Fruit fly (Drosophila melanogaster) whole organism, embryonic: Measurements from ENCODE around the gene FoxL1.

ENCODE experiments used
- ATbp ChIP-seq: fragments of 200-800 bp; sonication (Bioruptor generic); optimal IDR thresholded peaks from 2 replicates; lab custom pipeline; 2017; ENCODE audit warnings: missing biosample characterization, mild to moderate bottlenecking, missing genetic modification characterization, missing genetic modification reagents
- Antp ChIP-seq: fragments of 200-800 bp; sonication (Bioruptor generic); optimal IDR thresholded peaks from 3 replicates; lab custom pipeline; 2016; ENCODE audit warnings: missing biosample characterization, missing genetic modification characterization
- CG10147 ChIP-seq: fragments of 200-800 bp; sonication (Bioruptor generic); optimal IDR thresholded peaks from 2 replicates; lab custom pipeline; 2019; ENCODE audit warnings: missing biosample characterization, mild to moderate bottlenecking, missing genetic modification characterization, moderate library complexity
- CG12104 ChIP-seq: fragments of 200-800 bp; sonication (Bioruptor generic); optimal IDR thresholded peaks from 3 replicates; lab custom pipeline; 2016; ENCODE audit warnings: missing biosample characterization, missing genetic modification characterization
- CG12769 ChIP-seq: fragments of 200-800 bp; sonication (Bioruptor generic); optimal IDR thresholded peaks from 2 replicates; lab custom pipeline; 2019; ENCODE audit warnings: missing biosample characterization, mild to moderate bottlenecking, missing genetic modification characterization, moderate library complexity
- CG14860 ChIP-seq: fragments of 200-800 bp; sonication (Bioruptor generic); IDR thresholded peaks from 3 replicates; pipeline ENCODE4 v1.3.6; 2022; ENCODE audit warnings: missing biosample characterization, missing genetic modification characterization; ENCODE audit not compliant: partially characterized antibody
- CG14965 ChIP-seq: fragments of 200-800 bp; sonication (Bioruptor generic); optimal IDR thresholded peaks from 2 replicates; lab custom pipeline; 2016; ENCODE audit warnings: missing biosample characterization, missing genetic modification characterization, borderline replicate concordance
- CG17385 ChIP-seq: fragments of 200-800 bp; sonication (Bioruptor generic); optimal IDR thresholded peaks from 3 replicates; lab custom pipeline; 2018; ENCODE audit warnings: missing biosample characterization, mild to moderate bottlenecking, missing genetic modification characterization
- CG1792 ChIP-seq: fragments of 200-800 bp; sonication (Bioruptor generic); optimal IDR thresholded peaks from 2 replicates; lab custom pipeline; 2016; ENCODE audit warnings: missing biosample characterization, missing genetic modification characterization
- CG18476 ChIP-seq: fragments of 200-800 bp; sonication (Bioruptor generic); optimal IDR thresholded peaks from 2 replicates; lab custom pipeline; 2016; ENCODE audit warnings: missing biosample characterization, mild to moderate bottlenecking, missing genetic modification characterization
- CG3065 ChIP-seq: fragments of 200-800 bp; sonication (Bioruptor generic); optimal IDR thresholded peaks from 2 replicates; lab custom pipeline; 2016; ENCODE audit warnings: missing biosample characterization, missing genetic modification characterization
- CG3281 ChIP-seq: fragments of 200-800 bp; sonication (Bioruptor generic); optimal IDR thresholded peaks from 3 replicates; lab custom pipeline; 2017; ENCODE audit warnings: missing biosample characterization, mild to moderate bottlenecking, missing genetic modification characterization
- CG4282 ChIP-seq: fragments of 200-800 bp; sonication (Bioruptor generic); optimal IDR thresholded peaks from 2 replicates; lab custom pipeline; 2016; ENCODE audit warnings: missing biosample characterization, missing genetic modification characterization
- CG4328 ChIP-seq: fragments of 200-800 bp; sonication (Bioruptor generic); optimal IDR thresholded peaks from 3 replicates; lab custom pipeline; 2017; ENCODE audit warnings: missing biosample characterization, missing genetic modification reagents, missing genetic modification characterization
- CG4360 ChIP-seq: fragments of 200-800 bp; sonication (Bioruptor generic); IDR thresholded peaks from 2 replicates; pipeline ENCODE4 v1.3.6; 2022; ENCODE audit warnings: missing biosample characterization, missing genetic modification characterization
- CG4424 ChIP-seq: fragments of 200-800 bp; sonication (Bioruptor generic); optimal IDR thresholded peaks from 3 replicates; lab custom pipeline; 2016; ENCODE audit warnings: missing biosample characterization, missing genetic modification characterization
- CG6765 ChIP-seq: fragments of 200-800 bp; sonication (Bioruptor generic); optimal IDR thresholded peaks from 3 replicates; lab custom pipeline; 2017; ENCODE audit warnings: missing biosample characterization, mild to moderate bottlenecking, missing genetic modification characterization
- CG7963 ChIP-seq: fragments of 200-800 bp; sonication (Bioruptor generic); IDR thresholded peaks from 3 replicates; pipeline ENCODE4 v1.3.6; 2022; ENCODE audit warnings: missing biosample characterization, missing genetic modification characterization; ENCODE audit not compliant: partially characterized antibody
- CG9876 ChIP-seq: fragments of 200-800 bp; sonication (Bioruptor generic); optimal IDR thresholded peaks from 2 replicates; lab custom pipeline; 2016; ENCODE audit warnings: missing biosample characterization, missing genetic modification characterization
- CrebB ChIP-seq: fragments of 200-800 bp; sonication (Bioruptor generic); optimal IDR thresholded peaks from 3 replicates; lab custom pipeline; 2018; ENCODE audit warnings: missing biosample characterization, mild to moderate bottlenecking, missing genetic modification characterization
- HHEX ChIP-seq: fragments of 200-800 bp; sonication (Bioruptor generic); optimal IDR thresholded peaks from 3 replicates; lab custom pipeline; 2017; ENCODE audit warnings: missing biosample characterization, mild to moderate bottlenecking, missing genetic modification characterization, missing genetic modification reagents
- Hsf ChIP-seq: fragments of 200-800 bp; sonication (Bioruptor generic); optimal IDR thresholded peaks from 3 replicates; lab custom pipeline; 2016; ENCODE audit warnings: missing biosample characterization, missing genetic modification characterization
- Lpt ChIP-seq: fragments of >200 bp; optimal IDR thresholded peaks from 2 replicates; lab custom pipeline; 2018; ENCODE audit warnings: missing biosample characterization, missing genetic modification characterization
- Ptx1 ChIP-seq: fragments of 200-800 bp; sonication (Bioruptor generic); IDR thresholded peaks from 2 replicates; pipeline ENCODE4 v1.3.6; 2022; ENCODE audit warnings: missing biosample characterization, missing genetic modification characterization
- Six4 ChIP-seq: fragments of 200-800 bp; sonication (Bioruptor generic); optimal IDR thresholded peaks from 2 replicates; lab custom pipeline; 2016; ENCODE audit warnings: missing biosample characterization, missing genetic modification characterization
- Stat92E ChIP-seq, 3 experiments: fragments of >200 bp in 2 of 3; fragments of 200-800 bp in 1 of 3; sonication (Bioruptor generic) in 1 of 3; optimal IDR thresholded peaks; 2 replicates each; lab custom pipeline; 2017 to 2019; ENCODE audit warnings: missing biosample characterization in 3 of 3, missing genetic modification characterization in 3 of 3, mild to moderate bottlenecking in 1 of 3, moderate library complexity in 1 of 3
- Vsx1 ChIP-seq: fragments of 200-800 bp; sonication (Bioruptor generic); optimal IDR thresholded peaks from 2 replicates; lab custom pipeline; 2017; ENCODE audit warnings: missing biosample characterization, mild to moderate bottlenecking, missing genetic modification characterization, missing genetic modification reagents
- ato ChIP-seq: fragments of 200-800 bp; sonication (Bioruptor generic); IDR thresholded peaks from 2 replicates; pipeline ENCODE4 v1.3.6; 2022; ENCODE audit warnings: missing biosample characterization, missing genetic modification characterization; ENCODE audit not compliant: partially characterized antibody
- btn ChIP-seq: fragments of 200-800 bp; sonication (Bioruptor generic); optimal IDR thresholded peaks from 2 replicates; lab custom pipeline; 2016; ENCODE audit warnings: missing biosample characterization, missing genetic modification characterization
- chm ChIP-seq: fragments of 200-800 bp; sonication (Bioruptor generic); IDR thresholded peaks from 2 replicates; pipeline ENCODE4 v1.3.6; 2022; ENCODE audit warnings: missing biosample characterization, missing genetic modification characterization
- ci ChIP-seq: fragments of 200-800 bp; sonication (Bioruptor generic); IDR thresholded peaks from 3 replicates; pipeline ENCODE4 v1.3.6; 2022; ENCODE audit warnings: missing biosample characterization, missing genetic modification characterization
- crc ChIP-seq: fragments of 200-800 bp; sonication (Bioruptor generic); optimal IDR thresholded peaks from 2 replicates; lab custom pipeline; 2016; ENCODE audit warnings: missing biosample characterization, missing genetic modification characterization
- da ChIP-seq: fragments of 200-800 bp; sonication (Bioruptor generic); optimal IDR thresholded peaks from 2 replicates; lab custom pipeline; 2016; ENCODE audit warnings: missing biosample characterization, missing genetic modification characterization
- dmrt11E ChIP-seq: fragments of 200-800 bp; sonication (Bioruptor generic); optimal IDR thresholded peaks from 3 replicates; lab custom pipeline; 2018; ENCODE audit warnings: missing biosample characterization, mild to moderate bottlenecking, missing genetic modification characterization, moderate library complexity
- dmrt99B ChIP-seq: fragments of 200-800 bp; sonication (Bioruptor generic); optimal IDR thresholded peaks from 2 replicates; lab custom pipeline; 2018; ENCODE audit warnings: missing biosample characterization, mild to moderate bottlenecking, missing genetic modification characterization, moderate library complexity
- gcm2 ChIP-seq: fragments of 200-800 bp; sonication (Bioruptor generic); optimal IDR thresholded peaks from 2 replicates; lab custom pipeline; 2016; ENCODE audit warnings: missing biosample characterization, missing genetic modification characterization
- hb ChIP-seq: fragments of 200-800 bp; sonication (Bioruptor generic); IDR thresholded peaks from 3 replicates; pipeline ENCODE4 v1.3.6; 2022; ENCODE audit warnings: missing biosample characterization, missing genetic modification characterization; ENCODE audit not compliant: partially characterized antibody
- ind ChIP-seq: fragments of 200-800 bp; sonication (Bioruptor generic); optimal IDR thresholded peaks from 3 replicates; lab custom pipeline; 2016; ENCODE audit warnings: missing biosample characterization, missing genetic modification characterization
- lbe ChIP-seq: fragments of 200-800 bp; sonication (Bioruptor generic); optimal IDR thresholded peaks from 2 replicates; lab custom pipeline; 2016; ENCODE audit warnings: missing biosample characterization, mild to moderate bottlenecking, missing genetic modification characterization
- nom ChIP-seq: fragments of 200-800 bp; sonication (Bioruptor generic); optimal IDR thresholded peaks from 2 replicates; lab custom pipeline; 2017; ENCODE audit warnings: missing biosample characterization, missing genetic modification characterization, mild to moderate bottlenecking, moderate library complexity, missing genetic modification reagents
- oc ChIP-seq: fragments of 200-800 bp; sonication (Bioruptor generic); optimal IDR thresholded peaks from 2 replicates; lab custom pipeline; 2018; ENCODE audit warnings: missing biosample characterization, mild to moderate bottlenecking, missing genetic modification characterization, moderate library complexity
- org-1 ChIP-seq: fragments of 200-800 bp; sonication (Bioruptor generic); optimal IDR thresholded peaks from 2 replicates; lab custom pipeline; 2017; ENCODE audit warnings: missing biosample characterization, missing genetic modification characterization
- p53 ChIP-seq: fragments of 200-800 bp; sonication (Bioruptor generic); optimal IDR thresholded peaks from 2 replicates; lab custom pipeline; 2016; ENCODE audit warnings: missing biosample characterization, missing genetic modification characterization
- pfk ChIP-seq: fragments of 200-800 bp; sonication (Bioruptor generic); optimal IDR thresholded peaks from 2 replicates; lab custom pipeline; 2018; ENCODE audit warnings: missing biosample characterization, mild to moderate bottlenecking, missing genetic modification characterization, moderate library complexity
- row ChIP-seq: fragments of 200-800 bp; sonication (Bioruptor generic); IDR thresholded peaks from 3 replicates; pipeline ENCODE4 v1.3.6; 2022; ENCODE audit warnings: missing biosample characterization, missing genetic modification characterization
- ssp ChIP-seq: fragments of 200-800 bp; sonication (Bioruptor generic); IDR thresholded peaks from 2 replicates; pipeline ENCODE4 v1.3.6; 2022; ENCODE audit warnings: missing biosample characterization, missing genetic modification characterization
- stc ChIP-seq: fragments of 200-800 bp; sonication (Bioruptor generic); IDR thresholded peaks from 2 replicates; pipeline ENCODE4 v1.3.6; 2022; ENCODE audit warnings: missing biosample characterization, missing genetic modification characterization
- usp ChIP-seq: fragments of >200 bp; optimal IDR thresholded peaks from 2 replicates; lab custom pipeline; 2017; ENCODE audit warnings: missing biosample characterization, missing genetic modification characterization
- yki ChIP-seq: fragments of >200 bp; optimal IDR thresholded peaks from 3 replicates; lab custom pipeline; 2018
- z ChIP-seq: fragments of 200-800 bp; sonication (Bioruptor generic); IDR thresholded peaks from 3 replicates; pipeline ENCODE4 v1.3.6; 2022; ENCODE audit warnings: missing biosample characterization, missing genetic modification characterization
- zen2 ChIP-seq: fragments of 200-800 bp; sonication (Bioruptor generic); IDR thresholded peaks from 3 replicates; pipeline ENCODE4 v1.3.6; 2022; ENCODE audit warnings: missing biosample characterization, missing genetic modification characterization; ENCODE audit not compliant: partially characterized antibody

FoxL1 gene

DNA sequence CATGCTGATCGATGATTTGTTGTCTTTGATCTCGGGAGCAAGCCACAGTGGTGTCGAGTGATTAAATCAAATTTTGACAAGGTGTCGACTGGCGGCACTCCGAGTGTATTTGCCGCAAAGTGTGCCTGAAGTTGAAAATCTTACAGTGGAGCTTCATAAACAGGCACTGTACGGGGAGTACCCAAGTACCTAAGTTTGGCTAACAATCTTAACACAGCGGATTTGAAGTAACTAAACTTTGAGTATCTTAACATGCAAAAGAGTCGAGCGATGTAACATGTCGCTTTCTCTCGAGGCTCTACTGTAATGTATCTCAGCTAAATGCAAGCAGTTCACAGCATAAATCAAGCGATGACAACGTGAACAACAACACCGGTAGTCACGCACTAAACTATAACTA is 1.9 kb upstream of the FoxL1 start (continued):
- TF ChIP-seq Vsx1 (GFP tag; lab: Kevin White, UChicago) (no peak), ssp (GFP tag; lab: Robert Waterston, UW) (peak; percentile 53), org-1 (GFP tag; lab: Kevin White, UChicago) (peak; percentile 21), pfk (GFP tag; lab: Kevin White, UChicago) (no peak), CrebB (tag; lab: Kevin White, UChicago) (no peak), ci (GFP tag; lab: Robert Waterston, UW) (peak; percentile 87), usp (GFP tag; lab: Kevin White, UChicago) (no peak), Antp (GFP tag; lab: Kevin White, UChicago) (peak; percentile 72), CG12104 (GFP tag; lab: Kevin White, UChicago) (no peak), CG18476 (GFP tag; lab: Kevin White, UChicago) (peak; percentile 24), CG9876 (GFP tag; lab: Kevin White, UChicago) (no peak), dmrt11E (tag; lab: Kevin White, UChicago) (peak; percentile 88), Ptx1 (GFP tag; lab: Robert Waterston, UW) (peak; percentile 53), Six4 (peak; percentile 63), crc (GFP tag; lab: Kevin White, UChicago) (no peak), CG1792 (GFP tag; lab: Kevin White, UChicago) (no peak), CG17385 (GFP tag; lab: Kevin White, UChicago) (peak; percentile 51), HHEX (GFP tag; lab: Kevin White, UChicago) (peak; percentile 35), Lpt (no peak), CG14965 (GFP tag; lab: Kevin White, UChicago) (no peak), CG4328 (GFP tag; lab: Kevin White, UChicago) (no peak), CG4282 (GFP tag; lab: Kevin White, UChicago) (no peak), row (GFP tag; lab: Robert Waterston, UW) (peak; percentile 74), gcm2 (GFP tag; lab: Kevin White, UChicago) (no peak), zen2 (GFP tag; lab: Robert Waterston, UW) (no peak), yki (no peak), Hsf (GFP tag; lab: Kevin White, UChicago) (peak; percentile 67), CG3065 (GFP tag; lab: Kevin White, UChicago) (no peak), ATbp (GFP tag; lab: Kevin White, UChicago) (peak; percentile 62), CG10147 (GFP tag; lab: Kevin White, UChicago) (no peak), CG12769 (tag; lab: Kevin White, UChicago) (peak; percentile 43), lbe (GFP tag; lab: Kevin White, UChicago) (no peak), CG4424 (GFP tag; lab: Kevin White, UChicago) (peak; percentile 74), CG4360 (GFP tag; lab: Robert Waterston, UW) (0 out of 2 replicates have a peak, but pooled peaks have one; percentile 35), btn (peak; percentile 54), CG6765 (GFP tag; lab: Kevin White, UChicago) (no peak), chm (GFP tag; lab: Robert Waterston, UW) (peak; percentile 91), dmrt99B (tag; lab: Kevin White, UChicago) (peak; percentile 58), stc (GFP tag; lab: Robert Waterston, UW) (peak; percentile 40; the same call in 1 of the 2 replicates), z (0 out of 3 replicates have a peak, but pooled peaks have one; percentile 15), ind (GFP tag; lab: Kevin White, UChicago) (peak; percentile 58), CG7963 (GFP tag; lab: Robert Waterston, UW) (no peak), p53 (GFP tag; lab: Kevin White, UChicago) (peak; percentile 0), CG3281 (GFP tag; lab: Kevin White, UChicago) (no peak), Stat92E (GFP tag; optimal IDR thresholded peaks at IDR 0.05; lab: Kevin White, UChicago) (no peak), oc (no peak), da (GFP tag; lab: Kevin White, UChicago) (peak; percentile 12), ato (GFP tag; lab: Robert Waterston, UW) (no peak), hb (no peak), nom (GFP tag; lab: Kevin White, UChicago) (no peak), CG14860 (GFP tag; lab: Robert Waterston, UW) (no peak)
